Fruit fly (Drosophila melanogaster): ENCODE data around the gene crp.

The crp gene

dm6 chr2L:16321209-16321608 lies 33.7 kb upstream of the crp start:
- TF ChIP-seq lab (GFP tag; optimal IDR thresholded peaks at IDR 0.05) (no peak), CG15696 (tag; optimal IDR thresholded peaks at IDR 0.05) (no peak), CG1603 (tag; optimal IDR thresholded peaks at IDR 0.05) (no peak), CG10543 (GFP tag; optimal IDR thresholded peaks at IDR 0.05) (peak; percentile 55), CG9215 (GFP tag; IDR thresholded peaks at IDR 0.05) (no peak), D19A (tag; optimal IDR thresholded peaks at IDR 0.05) (no peak), amos (GFP tag; IDR thresholded peaks at IDR 0.05; ENCODE audit: partially characterized antibody) (no peak), sd (tag; optimal IDR thresholded peaks at IDR 0.05) (peak; percentile 85), Oaz (GFP tag; IDR thresholded peaks at IDR 0.05) (no peak), nau (GFP tag; optimal IDR thresholded peaks at IDR 0.05) (peak; percentile 6), kni (GFP tag; optimal IDR thresholded peaks at IDR 0.05) (peak; percentile 13), CG10959 (GFP tag; IDR thresholded peaks at IDR 0.05) (no peak), Meics (GFP tag; optimal IDR thresholded peaks at IDR 0.05) (no peak), Scr (GFP tag; IDR thresholded peaks at IDR 0.05; ENCODE audit: partially characterized antibody) (no peak), CG12769 (tag; optimal IDR thresholded peaks at IDR 0.05) (peak; percentile 61), yki (optimal IDR thresholded peaks at IDR 0.05) (no peak), twi (tag; optimal IDR thresholded peaks at IDR 0.05) (peak; percentile 23), tin (GFP tag; optimal IDR thresholded peaks at IDR 0.05) (no peak), disco-r (GFP tag; optimal IDR thresholded peaks at IDR 0.05) (no peak), MBD-R2 (GFP tag; IDR thresholded peaks at IDR 0.05) (no peak), abd-A (tag; optimal IDR thresholded peaks at IDR 0.05) (peak; percentile 58), CG10979 (tag; optimal IDR thresholded peaks at IDR 0.05) (no peak), crc (GFP tag; optimal IDR thresholded peaks at IDR 0.05) (no peak), CG3838 (GFP tag; optimal IDR thresholded peaks at IDR 0.05) (peak; percentile 5), Doc2 (GFP tag; IDR thresholded peaks at IDR 0.05) (no peak), Pdp1 (GFP tag; optimal IDR thresholded peaks at IDR 0.05) (no peak), Myb (GFP tag; optimal IDR thresholded peaks at IDR 0.05) (no peak), CG13775 (GFP tag; optimal IDR thresholded peaks at IDR 0.05) (no peak), CG15479 (GFP tag; optimal IDR thresholded peaks at IDR 0.05) (no peak), CG2199 (GFP tag; IDR thresholded peaks at IDR 0.05) (peak; percentile 75; the same call in 2 of the 3 replicates), Hand (GFP tag; optimal IDR thresholded peaks at IDR 0.05) (no peak), Eip74EF (GFP tag; optimal IDR thresholded peaks at IDR 0.05) (peak in 1 of 2 experiments; percentile 3), fru (optimal IDR thresholded peaks at IDR 0.05) (no peak), zen (tag; optimal IDR thresholded peaks at IDR 0.05) (no peak), pros (GFP tag; optimal IDR thresholded peaks at IDR 0.05) (peak; percentile 28), dysf (GFP tag; IDR thresholded peaks at IDR 0.05) (no peak), Rfx (GFP tag; IDR thresholded peaks at IDR 0.05) (0 out of 2 replicates have a peak, but pooled peaks have one; percentile 15), mam (GFP tag; optimal IDR thresholded peaks at IDR 0.05) (no peak), chinmo (GFP tag; IDR thresholded peaks at IDR 0.05; ENCODE audit: partially characterized antibody) (peak; percentile 88; the same call in 3 of the 4 replicates), CG10462 (GFP tag; optimal IDR thresholded peaks at IDR 0.05) (no peak), Med (GFP tag) (peak; percentile 69), CG13894 (tag; optimal IDR thresholded peaks at IDR 0.05) (peak; percentile 51), CG18011 (GFP tag; optimal IDR thresholded peaks at IDR 0.05) (no peak), Opbp (GFP tag; IDR thresholded peaks at IDR 0.05; ENCODE audit: partially characterized antibody) (0 out of 3 replicates have a peak, but pooled peaks have one; percentile 7), dpn (GFP tag; optimal IDR thresholded peaks at IDR 0.05) (no peak)

All from whole organism, embryonic.